Worm (Caenorhabditis elegans) whole organism, L3 larva: ENCODE measurements around the gene srg-17.

Source experiments
- ceh-9 ChIP-seq: sonication (generic microtip); optimal IDR thresholded peaks from 2 replicates; lab custom pipeline; 2018; ENCODE audit warnings: missing biosample characterization, missing genetic modification characterization
- elt-2 ChIP-seq: sonication (generic microtip); optimal IDR thresholded peaks from 2 replicates; lab custom pipeline; 2016; ENCODE audit warnings: missing genetic modification reagents, mild to moderate bottlenecking, missing genetic modification characterization, missing compliant biosample characterization
- elt-3 ChIP-seq, 3 experiments: fragments of 150-350 bp in 1 of 3; sonication (generic microtip) in 2 of 3; optimal IDR thresholded peaks; 2 replicates in 2 of 3; 4 replicates in 1 of 3; lab custom pipeline; 2014 to 2017; ENCODE audit warnings: missing biosample characterization in 3 of 3, missing genetic modification characterization in 3 of 3
- fkh-2 ChIP-seq: fragments of 150-350 bp; optimal IDR thresholded peaks from 2 replicates; lab custom pipeline; 2014; ENCODE audit warnings: missing biosample characterization, missing genetic modification reagents, missing genetic modification characterization
- fos-1 ChIP-seq: fragments of 150-350 bp; optimal IDR thresholded peaks from 2 replicates; lab custom pipeline; 2014; ENCODE audit warnings: missing biosample characterization, missing genetic modification characterization
- hmg-11 ChIP-seq: sonication (generic microtip); optimal IDR thresholded peaks from 2 replicates; lab custom pipeline; 2016; ENCODE audit warnings: missing genetic modification characterization, missing compliant biosample characterization
- nhr-12 ChIP-seq: fragments of 150-350 bp; optimal IDR thresholded peaks from 2 replicates; lab custom pipeline; 2014; ENCODE audit warnings: missing biosample characterization, missing genetic modification characterization
- pha-4 ChIP-seq: fragments of 150-350 bp; optimal IDR thresholded peaks from 2 replicates; lab custom pipeline; 2014; ENCODE audit warnings: missing biosample characterization, missing genetic modification reagents, missing genetic modification characterization
- tbx-2 ChIP-seq: sonication (generic microtip); optimal IDR thresholded peaks from 2 replicates; lab custom pipeline; 2016; ENCODE audit warnings: mild to moderate bottlenecking, missing genetic modification characterization, missing compliant biosample characterization
- unc-39 ChIP-seq: sonication (generic microtip); optimal IDR thresholded peaks from 4 replicates; lab custom pipeline; 2017; ENCODE audit warnings: missing biosample characterization, missing genetic modification characterization

- no peak for TF ChIP-seq unc-39 (tag; lab: Kevin White, UChicago)
- TF ChIP-seq hmg-11: no peak
- no peak for TF ChIP-seq pha-4 (tag; lab: Kevin White, UChicago)
- TF ChIP-seq tbx-2 (tag; lab: Kevin White, UChicago): no peak
- no peak for TF ChIP-seq elt-2
- TF ChIP-seq nhr-12 (tag; lab: Kevin White, UChicago): no peak
- no peak for TF ChIP-seq fkh-2 (tag; lab: Kevin White, UChicago)
- TF ChIP-seq fos-1 (tag; lab: Kevin White, UChicago): no peak
- no peak for TF ChIP-seq elt-3 (tag; optimal IDR thresholded peaks at IDR 0.05; lab: Kevin White, UChicago)
- TF ChIP-seq ceh-9 (tag; lab: Kevin White, UChicago): no peak
Measured at ce11 chrII:12508650-12509049, 35.1 kb downstream of the srg-17 start, which contains the start of gene srh-67.
